Fruit fly (Drosophila melanogaster) whole organism, embryonic: ENCODE measurements around the gene CG33258.

Experiments used
- CG1024 ChIP-seq: fragments of 200-800 bp; sonication (Bioruptor generic); IDR thresholded peaks from 2 replicates; pipeline ENCODE4 v1.3.6; 2022; ENCODE audit warnings: missing biosample characterization, missing genetic modification characterization
- CG10431 ChIP-seq: fragments of 200-800 bp; sonication (Bioruptor generic); optimal IDR thresholded peaks from 3 replicates; lab custom pipeline; 2018; ENCODE audit warnings: missing biosample characterization, mild to moderate bottlenecking, missing genetic modification characterization
- CG10979 ChIP-seq: fragments of 200-800 bp; sonication (Bioruptor generic); optimal IDR thresholded peaks from 2 replicates; lab custom pipeline; 2018; ENCODE audit warnings: missing biosample characterization, mild to moderate bottlenecking, missing genetic modification characterization, moderate library complexity
- CG11560 ChIP-seq: fragments of 200-800 bp; sonication (Bioruptor generic); IDR thresholded peaks from 3 replicates; pipeline ENCODE4 v1.3.6; 2022; ENCODE audit warnings: missing biosample characterization, missing genetic modification characterization
- CG14667 ChIP-seq: fragments of 200-800 bp; sonication (Bioruptor generic); IDR thresholded peaks from 2 replicates; pipeline ENCODE4 v1.3.6; 2022; ENCODE audit warnings: missing biosample characterization, missing genetic modification characterization
- CG17359 ChIP-seq: fragments of 200-800 bp; sonication (Bioruptor generic); optimal IDR thresholded peaks from 3 replicates; lab custom pipeline; 2018; ENCODE audit warnings: missing biosample characterization, mild to moderate bottlenecking, missing genetic modification characterization, moderate library complexity
- CG17829 ChIP-seq: fragments of 200-800 bp; optimal IDR thresholded peaks from 2 replicates; lab custom pipeline; 2019; ENCODE audit warnings: missing biosample characterization, mild to moderate bottlenecking, missing genetic modification characterization, moderate library complexity
- CG17912 ChIP-seq: fragments of 200-800 bp; sonication (Bioruptor generic); optimal IDR thresholded peaks from 2 replicates; lab custom pipeline; 2018; ENCODE audit warnings: missing biosample characterization, mild to moderate bottlenecking, missing genetic modification characterization
- CG2678 ChIP-seq: fragments of 200-800 bp; sonication (Bioruptor generic); optimal IDR thresholded peaks from 3 replicates; lab custom pipeline; 2019; ENCODE audit warnings: missing biosample characterization, mild to moderate bottlenecking, missing genetic modification characterization, moderate library complexity
- CG30020 ChIP-seq: fragments of 200-800 bp; optimal IDR thresholded peaks from 2 replicates; lab custom pipeline; 2019; ENCODE audit warnings: missing biosample characterization, mild to moderate bottlenecking, missing genetic modification characterization, moderate library complexity
- CG33557 ChIP-seq: fragments of 200-800 bp; sonication (Bioruptor generic); optimal IDR thresholded peaks from 2 replicates; lab custom pipeline; 2019; ENCODE audit warnings: missing biosample characterization, mild to moderate bottlenecking, missing genetic modification characterization, moderate library complexity
- CG34376 ChIP-seq: fragments of 200-800 bp; sonication (Bioruptor generic); optimal IDR thresholded peaks from 2 replicates; lab custom pipeline; 2018; ENCODE audit warnings: missing biosample characterization, mild to moderate bottlenecking, missing genetic modification characterization
- CG3847 ChIP-seq: fragments of 200-800 bp; sonication (Bioruptor generic); IDR thresholded peaks from 2 replicates; pipeline ENCODE4 v1.3.6; 2022; ENCODE audit warnings: missing biosample characterization, missing genetic modification characterization
- CG3995 ChIP-seq: fragments of 200-800 bp; sonication (Bioruptor generic); optimal IDR thresholded peaks from 3 replicates; lab custom pipeline; 2016; ENCODE audit warnings: missing biosample characterization, missing genetic modification characterization
- CG43689 ChIP-seq: fragments of 200-800 bp; sonication (Bioruptor generic); IDR thresholded peaks from 2 replicates; pipeline ENCODE4 v1.3.6; 2022; ENCODE audit warnings: missing biosample characterization, missing genetic modification characterization
- CG5953 ChIP-seq: fragments of 200-800 bp; sonication (Bioruptor generic); IDR thresholded peaks from 2 replicates; pipeline ENCODE4 v1.3.6; 2022; ENCODE audit warnings: missing biosample characterization, missing genetic modification characterization
- CG6791 ChIP-seq: fragments of 200-800 bp; sonication (Bioruptor generic); IDR thresholded peaks from 3 replicates; pipeline ENCODE4 v1.3.6; 2022; ENCODE audit warnings: missing biosample characterization, missing genetic modification characterization; ENCODE audit not compliant: partially characterized antibody
- CG7987 ChIP-seq: fragments of 200-800 bp; sonication (Bioruptor generic); optimal IDR thresholded peaks from 2 replicates; lab custom pipeline; 2018; ENCODE audit warnings: missing biosample characterization, mild to moderate bottlenecking, missing genetic modification characterization, moderate library complexity
- CG8281 ChIP-seq: fragments of 200-800 bp; sonication (Bioruptor generic); optimal IDR thresholded peaks from 2 replicates; lab custom pipeline; 2018; ENCODE audit warnings: missing biosample characterization, mild to moderate bottlenecking, missing genetic modification characterization, moderate library complexity
- CG9817 ChIP-seq: fragments of 200-800 bp; sonication (Bioruptor generic); optimal IDR thresholded peaks from 2 replicates; lab custom pipeline; 2018; ENCODE audit warnings: missing biosample characterization, mild to moderate bottlenecking, missing genetic modification characterization, moderate library complexity
- CTCF ChIP-seq: fragments of 200-800 bp; sonication (Bioruptor generic); optimal IDR thresholded peaks from 2 replicates; lab custom pipeline; 2017; ENCODE audit warnings: missing biosample characterization, mild to moderate bottlenecking, missing genetic modification characterization, moderate library complexity
- CoRest ChIP-seq: fragments of 200-800 bp; sonication (Bioruptor generic); optimal IDR thresholded peaks from 3 replicates; lab custom pipeline; 2018; ENCODE audit warnings: missing biosample characterization, mild to moderate bottlenecking, missing genetic modification characterization, moderate library complexity
- Dip2 ChIP-seq: fragments of 200-800 bp; sonication (Bioruptor generic); IDR thresholded peaks from 2 replicates; pipeline ENCODE4 v1.3.6; 2022; ENCODE audit warnings: missing biosample characterization, missing genetic modification characterization
- ERR ChIP-seq: fragments of 200-800 bp; sonication (Bioruptor generic); optimal IDR thresholded peaks from 2 replicates; lab custom pipeline; 2016; ENCODE audit warnings: missing biosample characterization, missing genetic modification characterization
- Ets65A ChIP-seq: fragments of 200-800 bp; sonication (Bioruptor generic); peaks from one replicate; lab custom pipeline; 2016; ENCODE audit warnings: missing biosample characterization, missing genetic modification characterization
- Ets97D ChIP-seq: fragments of 200-800 bp; sonication (Bioruptor generic); optimal IDR thresholded peaks from 3 replicates; lab custom pipeline; 2016; ENCODE audit warnings: missing biosample characterization, missing genetic modification characterization
- Jarid2 ChIP-seq: fragments of 200-800 bp; sonication (Bioruptor generic); optimal IDR thresholded peaks from 3 replicates; lab custom pipeline; 2017; ENCODE audit warnings: mild to moderate bottlenecking, missing biosample characterization, missing genetic modification reagents, missing genetic modification characterization
- Trl ChIP-seq, 3 experiments: fragments of >200 bp in 2 of 3; fragments of 200-800 bp in 1 of 3; sonication (Bioruptor generic) in 1 of 3; optimal IDR thresholded peaks; 2 replicates in 1 of 3; 3 replicates in 2 of 3; lab custom pipeline; 2016 to 2017; ENCODE audit warnings: missing biosample characterization in 1 of 3, missing genetic modification characterization in 1 of 3
- ap ChIP-seq: fragments of 200-800 bp; sonication (Bioruptor generic); IDR thresholded peaks from 2 replicates; pipeline ENCODE4 v1.3.6; 2022; ENCODE audit warnings: missing biosample characterization, missing genetic modification characterization
- ase ChIP-seq: fragments of 200-800 bp; sonication (Bioruptor generic); IDR thresholded peaks from 3 replicates; pipeline ENCODE4 v1.3.6; 2022; ENCODE audit warnings: missing biosample characterization, missing genetic modification characterization
- bowl ChIP-seq: fragments of 200-800 bp; sonication (Bioruptor generic); IDR thresholded peaks from 2 replicates; pipeline ENCODE4 v1.3.6; 2022; ENCODE audit warnings: missing biosample characterization, missing genetic modification characterization
- br ChIP-seq: fragments of >200 bp; optimal IDR thresholded peaks from 2 replicates; lab custom pipeline; 2017
- bsh ChIP-seq, 2 experiments: fragments of 200-800 bp; sonication (Bioruptor generic); optimal IDR thresholded peaks; 2 replicates each; lab custom pipeline; 2017 to 2018; ENCODE audit warnings: mild to moderate bottlenecking in 2 of 2, missing biosample characterization in 2 of 2, missing genetic modification characterization in 2 of 2, moderate library complexity in 1 of 2
- da ChIP-seq: fragments of 200-800 bp; sonication (Bioruptor generic); optimal IDR thresholded peaks from 2 replicates; lab custom pipeline; 2016; ENCODE audit warnings: missing biosample characterization, missing genetic modification characterization
- dimm ChIP-seq: fragments of 200-800 bp; sonication (Bioruptor generic); IDR thresholded peaks from 2 replicates; pipeline ENCODE4 v1.3.6; 2022; ENCODE audit warnings: missing biosample characterization, missing genetic modification characterization
- dysf ChIP-seq: fragments of 200-800 bp; sonication (Bioruptor generic); IDR thresholded peaks from 3 replicates; pipeline ENCODE4 v1.3.6; 2022; ENCODE audit warnings: missing biosample characterization, missing genetic modification characterization
- en ChIP-seq: fragments of 200-800 bp; sonication (Bioruptor generic); optimal IDR thresholded peaks from 2 replicates; lab custom pipeline; 2016; ENCODE audit warnings: missing biosample characterization, missing genetic modification characterization
- gem ChIP-seq: fragments of 200-800 bp; sonication (Bioruptor generic); optimal IDR thresholded peaks from 2 replicates; lab custom pipeline; 2019; ENCODE audit warnings: missing biosample characterization, mild to moderate bottlenecking, missing genetic modification characterization, moderate library complexity
- grn ChIP-seq: fragments of 200-800 bp; sonication (Bioruptor generic); optimal IDR thresholded peaks from 3 replicates; lab custom pipeline; 2017; ENCODE audit warnings: missing biosample characterization, missing genetic modification characterization
- jumu ChIP-seq: fragments of 200-800 bp; sonication (Bioruptor generic); optimal IDR thresholded peaks from 3 replicates; lab custom pipeline; 2016; ENCODE audit warnings: missing biosample characterization, missing genetic modification characterization
- kay ChIP-seq: fragments of 200-800 bp; sonication (Bioruptor generic); optimal IDR thresholded peaks from 2 replicates; lab custom pipeline; 2016; ENCODE audit warnings: missing biosample characterization, missing genetic modification characterization
- knrl ChIP-seq: fragments of 200-800 bp; sonication (Bioruptor generic); IDR thresholded peaks from 3 replicates; pipeline ENCODE4 v1.3.6; 2022; ENCODE audit warnings: missing biosample characterization, missing genetic modification characterization; ENCODE audit not compliant: partially characterized antibody
- lov ChIP-seq, 2 experiments: fragments of 200-800 bp in 1 of 2; fragments of >200 bp in 1 of 2; sonication (Bioruptor generic) in 1 of 2; IDR thresholded peaks in 1 of 2; optimal IDR thresholded peaks in 1 of 2; 2 replicates in 1 of 2; 3 replicates in 1 of 2; pipeline versions ENCODE4 v1.3.6 to Lab custom; 2017 to 2022; ENCODE audit warnings: missing biosample characterization in 1 of 2, missing genetic modification characterization in 1 of 2
- pita ChIP-seq: fragments of 200-800 bp; sonication (Bioruptor generic); optimal IDR thresholded peaks from 2 replicates; lab custom pipeline; 2017; ENCODE audit warnings: missing biosample characterization, mild to moderate bottlenecking, missing genetic modification characterization
- pros ChIP-seq: fragments of 200-800 bp; sonication (Bioruptor generic); optimal IDR thresholded peaks from 3 replicates; lab custom pipeline; 2019; ENCODE audit warnings: missing biosample characterization, mild to moderate bottlenecking, missing genetic modification characterization, moderate library complexity
- tap ChIP-seq: fragments of 200-800 bp; optimal IDR thresholded peaks from 3 replicates; lab custom pipeline; 2019; ENCODE audit warnings: missing biosample characterization, mild to moderate bottlenecking, missing genetic modification characterization, moderate library complexity
- tna ChIP-seq: fragments of 200-800 bp; sonication (Bioruptor generic); IDR thresholded peaks from 2 replicates; pipeline ENCODE4 v1.3.6; 2022; ENCODE audit warnings: missing biosample characterization, missing genetic modification characterization; ENCODE audit not compliant: partially characterized antibody
- vvl ChIP-seq: fragments of 200-800 bp; sonication (Bioruptor generic); IDR thresholded peaks from 2 replicates; pipeline ENCODE4 v1.3.6; 2022; ENCODE audit warnings: missing biosample characterization, missing genetic modification characterization
- wdn ChIP-seq: fragments of 200-800 bp; sonication (Bioruptor generic); IDR thresholded peaks from 2 replicates; pipeline ENCODE4 v1.3.6; 2022; ENCODE audit warnings: missing biosample characterization, missing genetic modification characterization
- zfh2 ChIP-seq: fragments of 200-800 bp; sonication (Bioruptor generic); optimal IDR thresholded peaks from 2 replicates; lab custom pipeline; 2016; ENCODE audit warnings: missing biosample characterization, missing genetic modification characterization

The CG33258 gene

dm6 chr3L:16056101-16056891, 26.1 kb upstream of the CG33258 start (continued):
- TF ChIP-seq pros (GFP tag; lab: Kevin White, UChicago) (no peak), ase (GFP tag; lab: Robert Waterston, UW) (no peak), bowl (no peak), CG11560 (tag; lab: Robert Waterston, UW) (no peak), Dip2 (GFP tag; lab: Robert Waterston, UW) (no peak), gem (peak; percentile 50), dimm (GFP tag; lab: Robert Waterston, UW) (no peak), CG14667 (GFP tag; lab: Robert Waterston, UW) (no peak), ap (GFP tag; lab: Robert Waterston, UW) (no peak), zfh2 (GFP tag; lab: Kevin White, UChicago) (no peak), CG8281 (tag; lab: Kevin White, UChicago) (peak; percentile 3), CG10979 (tag; lab: Kevin White, UChicago) (peak; percentile 27), ERR (GFP tag; lab: Kevin White, UChicago) (no peak), grn (GFP tag; lab: Kevin White, UChicago) (no peak), CG6791 (no peak), CG17912 (GFP tag; lab: Kevin White, UChicago) (no peak), dysf (no peak), lov (optimal IDR thresholded peaks at IDR 0.05; lab: Kevin White, UChicago) (no peak), lov (GFP tag; IDR thresholded peaks at IDR 0.05; lab: Robert Waterston, UW) (no peak), kay (GFP tag; lab: Kevin White, UChicago) (no peak), CG17359 (peak; percentile 5), da (GFP tag; lab: Kevin White, UChicago) (no peak), CG43689 (GFP tag; lab: Robert Waterston, UW) (no peak), tap (no peak), CG30020 (tag; lab: Kevin White, UChicago) (no peak), wdn (no peak), Ets65A (GFP tag; lab: Kevin White, UChicago) (no peak), en (no peak), CG2678 (peak; percentile 32), CG3995 (no peak), jumu (no peak), br (lab: Kevin White, UChicago) (no peak), CG7987 (GFP tag; lab: Kevin White, UChicago) (peak; percentile 10), CG1024 (GFP tag; lab: Robert Waterston, UW) (no peak), CG9817 (tag; lab: Kevin White, UChicago) (no peak), CG34376 (GFP tag; lab: Kevin White, UChicago) (no peak), CG3847 (GFP tag; lab: Robert Waterston, UW) (no peak), Ets97D (no peak), knrl (GFP tag; lab: Robert Waterston, UW) (no peak), CoRest (no peak), Jarid2 (GFP tag; lab: Kevin White, UChicago) (no peak), Trl (optimal IDR thresholded peaks at IDR 0.05; lab: Kevin White, UChicago) (no peak), Trl (GFP tag; optimal IDR thresholded peaks at IDR 0.05; lab: Kevin White, UChicago) (no peak), CG10431 (no peak), bsh (GFP tag; optimal IDR thresholded peaks at IDR 0.05; lab: Kevin White, UChicago) (peak in 1 of 2 experiments; percentile 56), CG5953 (GFP tag; lab: Robert Waterston, UW) (no peak), tna (no peak), pita (GFP tag; lab: Kevin White, UChicago) (no peak), CG33557 (GFP tag; lab: Kevin White, UChicago) (peak; percentile 40), vvl (GFP tag; lab: Robert Waterston, UW) (no peak), CG17829 (tag; lab: Kevin White, UChicago) (no peak), CTCF (GFP tag; lab: Kevin White, UChicago) (no peak)
